Fruit fly (Drosophila melanogaster) whole organism, larva: Measurements from ENCODE around the gene TotC.

Source experiments
- noc ChIP-seq: fragments of 200-800 bp; sonication (Bioruptor generic); optimal IDR thresholded peaks from 3 replicates; lab custom pipeline; 2019; ENCODE audit warnings: missing biosample characterization, mild to moderate bottlenecking, missing genetic modification characterization, moderate library complexity

TotC gene

DNA sequence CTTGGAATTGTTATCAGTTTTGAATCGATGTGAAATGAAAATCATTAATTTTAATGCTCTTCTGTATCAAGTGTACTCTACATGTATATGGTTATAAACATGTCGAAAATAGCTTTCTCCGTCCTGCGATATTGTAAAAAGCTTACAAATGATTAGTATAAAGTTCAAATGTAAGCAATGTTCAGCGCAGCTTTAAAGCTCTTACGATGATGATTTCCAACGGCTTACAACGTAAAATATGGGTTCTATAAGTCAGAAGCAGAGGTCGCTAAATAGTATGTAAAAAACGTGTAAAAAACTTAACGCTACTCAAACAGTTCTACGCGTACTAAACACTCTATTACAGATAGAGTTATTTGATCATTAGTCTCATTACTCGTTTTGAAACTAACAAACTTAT, 35.9 kb downstream of the TotC start:
- no peak for TF ChIP-seq noc (tag; lab: Kevin White, UChicago)

dm6 chr3R:20912725-20913124, 39.9 kb downstream of the TotC start:
- no peak for TF ChIP-seq noc (tag; lab: Kevin White, UChicago)

DNA sequence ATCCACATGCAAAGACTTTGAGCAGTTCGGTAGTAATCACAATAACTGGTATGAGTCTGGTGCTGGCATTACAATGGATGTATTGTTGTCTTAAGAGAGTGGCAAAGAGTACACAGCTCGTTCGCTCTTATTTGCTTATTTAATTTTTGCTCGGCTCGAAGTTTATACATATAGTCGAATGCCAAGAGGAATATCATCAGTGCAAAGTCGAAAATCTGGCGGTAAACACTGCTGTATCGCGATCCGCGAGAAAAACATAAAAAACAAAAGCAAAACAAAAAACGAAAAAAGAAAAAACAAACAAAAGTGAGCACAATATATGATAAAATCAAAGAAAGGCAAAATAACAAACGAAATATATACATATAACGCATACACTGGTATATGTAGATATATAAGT, 41.3 kb downstream of the TotC start, which contains the start of gene hdly:
hdly (plus strand) TSS at position 194 of the 400 bp plus-strand sequence.
- peak; percentile 70 for TF ChIP-seq noc (tag; lab: Kevin White, UChicago)

dm6 chr3R:20915828-20916227, 43.0 kb downstream of the TotC start:
- peak; percentile 34 for TF ChIP-seq noc (tag; lab: Kevin White, UChicago)
